Worm (Caenorhabditis elegans): Measurements from ENCODE around the gene T16G1.6.

ce11 chrV:12905074-12905473 is 31.9 kb downstream of the T16G1.6 start, which contains the start of gene ttr-28:
- TF ChIP-seq ama-1 (optimal IDR thresholded peaks at IDR 0.05) (no peak), blmp-1 (tag; optimal IDR thresholded peaks at IDR 0.05) (no peak), lin-35 (GFP tag; optimal IDR thresholded peaks at IDR 0.05) (no peak), hlh-17 (GFP tag; optimal IDR thresholded peaks at IDR 0.05; ENCODE audit: borderline replicate concordance) (no peak), nhr-76 (tag; optimal IDR thresholded peaks at IDR 0.05) (no peak), ztf-11 (tag; optimal IDR thresholded peaks at IDR 0.05) (no peak), irx-1 (tag; optimal IDR thresholded peaks at IDR 0.05) (no peak), lin-13 (GFP tag; optimal IDR thresholded peaks at IDR 0.05) (no peak)

Measured in whole organism, L1 larva.